Worm (Caenorhabditis elegans) whole organism, late embryonic: ENCODE measurements around the gene col-17.
A peak's percentile ranks its signal among the peaks of the same experiment; 100 is the strongest.

Experiments
- C38D4.7 ChIP-seq: fragments of 200-800 bp; sonication (Bioruptor generic); optimal IDR thresholded peaks from 2 replicates; lab custom pipeline; 2018; ENCODE audit warnings: mild to moderate bottlenecking, missing genetic modification characterization, moderate library complexity, missing compliant biosample characterization
- F13H6.1 ChIP-seq: sonication (generic microtip); optimal IDR thresholded peaks from 2 replicates; lab custom pipeline; 2016; ENCODE audit warnings: missing genetic modification characterization, missing compliant biosample characterization
- K09A11.1 ChIP-seq: sonication (generic microtip); optimal IDR thresholded peaks from 2 replicates; lab custom pipeline; 2017; ENCODE audit warnings: antibody characterized with exemption, mild to moderate bottlenecking, missing genetic modification characterization, missing compliant biosample characterization; ENCODE audit not compliant: insufficient read depth
- T23F11.4 ChIP-seq: fragments of 200-800 bp; sonication (Bioruptor generic); optimal IDR thresholded peaks from 2 replicates; lab custom pipeline; 2018; ENCODE audit warnings: mild to moderate bottlenecking, missing genetic modification characterization, missing compliant biosample characterization
- Y22D7AL.16 ChIP-seq: sonication (generic microtip); optimal IDR thresholded peaks from 2 replicates; lab custom pipeline; 2016; ENCODE audit warnings: missing genetic modification characterization, missing compliant biosample characterization
- ahr-1 ChIP-seq: sonication (generic microtip); optimal IDR thresholded peaks from 2 replicates; lab custom pipeline; 2016; ENCODE audit warnings: missing genetic modification characterization, missing compliant biosample characterization
- ama-1 ChIP-seq: fragments of 150-350 bp; optimal IDR thresholded peaks from 2 replicates; lab custom pipeline; 2014
- ceh-14 ChIP-seq: sonication (generic microtip); optimal IDR thresholded peaks from 2 replicates; lab custom pipeline; 2016; ENCODE audit warnings: missing genotype, missing genetic modification characterization, missing compliant biosample characterization
- ceh-19 ChIP-seq: fragments of 200-800 bp; sonication (Bioruptor generic); optimal IDR thresholded peaks from 2 replicates; lab custom pipeline; 2018; ENCODE audit warnings: mild to moderate bottlenecking, missing genetic modification characterization, missing compliant biosample characterization
- ceh-2 ChIP-seq: sonication (generic microtip); optimal IDR thresholded peaks from 2 replicates; lab custom pipeline; 2016; ENCODE audit warnings: missing genotype, missing genetic modification characterization, missing compliant biosample characterization
- ceh-22 ChIP-seq: sonication (generic microtip); optimal IDR thresholded peaks from 2 replicates; lab custom pipeline; 2017; ENCODE audit warnings: missing biosample characterization, missing genetic modification characterization
- ceh-24 ChIP-seq: sonication (generic microtip); optimal IDR thresholded peaks from 2 replicates; lab custom pipeline; 2016; ENCODE audit warnings: mild to moderate bottlenecking, missing genetic modification characterization, missing compliant biosample characterization
- ceh-30 ChIP-seq: fragments of 150-350 bp; optimal IDR thresholded peaks from 2 replicates; lab custom pipeline; 2014; ENCODE audit warnings: missing biosample characterization, missing genetic modification characterization
- ceh-45 ChIP-seq: fragments of 200-800 bp; sonication (Bioruptor generic); IDR thresholded peaks from 2 replicates; pipeline ENCODE4 v1.3.6; 2022; ENCODE audit warnings: missing genetic modification reagents, missing genetic modification characterization, missing compliant biosample characterization
- ceh-6 ChIP-seq: fragments of 200-800 bp; sonication (Bioruptor generic); optimal IDR thresholded peaks from 2 replicates; lab custom pipeline; 2018; ENCODE audit warnings: mild to moderate bottlenecking, missing genetic modification characterization, missing compliant biosample characterization
- dmd-4 ChIP-seq: sonication (generic microtip); optimal IDR thresholded peaks from 2 replicates; lab custom pipeline; 2016; ENCODE audit warnings: borderline replicate concordance, missing genetic modification characterization, missing compliant biosample characterization
- dve-1 ChIP-seq: sonication (generic microtip); optimal IDR thresholded peaks from 2 replicates; lab custom pipeline; 2017; ENCODE audit warnings: antibody characterized with exemption, mild to moderate bottlenecking, missing genetic modification characterization, missing compliant biosample characterization
- elt-2 ChIP-seq: sonication (generic microtip); optimal IDR thresholded peaks from 2 replicates; lab custom pipeline; 2016; ENCODE audit warnings: missing genetic modification reagents, missing genetic modification characterization, missing compliant biosample characterization
- elt-4 ChIP-seq: sonication (generic microtip); optimal IDR thresholded peaks from 2 replicates; lab custom pipeline; 2016; ENCODE audit warnings: missing genetic modification characterization, missing compliant biosample characterization
- fax-1 ChIP-seq: sonication (generic microtip); optimal IDR thresholded peaks from 2 replicates; lab custom pipeline; 2016; ENCODE audit warnings: missing genotype, missing genetic modification characterization, missing compliant biosample characterization
- gmeb-2 ChIP-seq: sonication (generic microtip); optimal IDR thresholded peaks from 2 replicates; lab custom pipeline; 2016; ENCODE audit warnings: missing genetic modification characterization, inconsistent platforms, missing compliant biosample characterization
- hlh-15 ChIP-seq: sonication (generic microtip); optimal IDR thresholded peaks from 2 replicates; lab custom pipeline; 2016; ENCODE audit warnings: missing genetic modification characterization, missing compliant biosample characterization
- hlh-6 ChIP-seq: sonication (generic microtip); optimal IDR thresholded peaks from 2 replicates; lab custom pipeline; 2016; ENCODE audit warnings: missing genotype, missing genetic modification characterization, missing compliant biosample characterization
- hlh-8 ChIP-seq: sonication (generic microtip); optimal IDR thresholded peaks from 2 replicates; lab custom pipeline; 2016; ENCODE audit warnings: missing genotype, missing genetic modification characterization, missing compliant biosample characterization
- madf-2 ChIP-seq: sonication (generic microtip); optimal IDR thresholded peaks from 2 replicates; lab custom pipeline; 2017; ENCODE audit warnings: missing genetic modification characterization, missing compliant biosample characterization
- mec-3 ChIP-seq: sonication (generic microtip); optimal IDR thresholded peaks from 2 replicates; lab custom pipeline; 2016; ENCODE audit warnings: borderline replicate concordance, missing genetic modification characterization, missing compliant biosample characterization
- npax-4 ChIP-seq: sonication (generic microtip); optimal IDR thresholded peaks from 2 replicates; lab custom pipeline; 2016; ENCODE audit warnings: missing genetic modification characterization, missing compliant biosample characterization
- odd-2 ChIP-seq: sonication (generic microtip); optimal IDR thresholded peaks from 2 replicates; lab custom pipeline; 2017; ENCODE audit warnings: antibody characterized with exemption, mild to moderate bottlenecking, missing genetic modification characterization, missing compliant biosample characterization
- pat-9 ChIP-seq: fragments of 200-800 bp; sonication (Bioruptor generic); optimal IDR thresholded peaks from 2 replicates; lab custom pipeline; 2018; ENCODE audit warnings: mild to moderate bottlenecking, missing genetic modification characterization, moderate library complexity, missing compliant biosample characterization
- pax-1 ChIP-seq: fragments of 150-350 bp; optimal IDR thresholded peaks from 2 replicates; lab custom pipeline; 2014; ENCODE audit warnings: missing biosample characterization, missing genetic modification characterization
- pha-2 ChIP-seq: sonication (generic microtip); optimal IDR thresholded peaks from 2 replicates; lab custom pipeline; 2017; ENCODE audit warnings: mild to moderate bottlenecking, missing genetic modification characterization, missing compliant biosample characterization
- pha-4 ChIP-seq: fragments of 150-350 bp; optimal IDR thresholded peaks from 2 replicates; lab custom pipeline; 2018; ENCODE audit warnings: missing biosample characterization, missing genetic modification reagents, missing genetic modification characterization
- ref-2 ChIP-seq: sonication (generic microtip); optimal IDR thresholded peaks from 2 replicates; lab custom pipeline; 2016; ENCODE audit warnings: missing genetic modification characterization, missing compliant biosample characterization
- rnt-1 ChIP-seq: sonication (generic microtip); optimal IDR thresholded peaks from 2 replicates; lab custom pipeline; 2016; ENCODE audit warnings: missing genetic modification characterization, missing compliant biosample characterization
- sdc-2 ChIP-seq: sonication (generic microtip); optimal IDR thresholded peaks from 2 replicates; lab custom pipeline; 2016; ENCODE audit warnings: missing genotype, missing genetic modification characterization, missing compliant biosample characterization
- sox-2 ChIP-seq: fragments of 200-800 bp; sonication (Bioruptor generic); IDR thresholded peaks from 2 replicates; pipeline ENCODE4 v1.3.6; 2022; ENCODE audit warnings: missing genetic modification reagents, missing genetic modification characterization, missing compliant biosample characterization
- sox-4 ChIP-seq: sonication (generic microtip); optimal IDR thresholded peaks from 2 replicates; lab custom pipeline; 2017; ENCODE audit warnings: mild to moderate bottlenecking, missing genetic modification characterization, inconsistent platforms, missing compliant biosample characterization
- tbx-7 ChIP-seq: sonication (generic microtip); optimal IDR thresholded peaks from 2 replicates; lab custom pipeline; 2016; ENCODE audit warnings: missing genotype, missing genetic modification characterization, missing compliant biosample characterization
- unc-42 ChIP-seq: sonication (generic microtip); optimal IDR thresholded peaks from 2 replicates; lab custom pipeline; 2016; ENCODE audit warnings: missing genotype, missing genetic modification characterization, missing compliant biosample characterization
- unc-55 ChIP-seq: sonication (generic microtip); optimal IDR thresholded peaks from 2 replicates; lab custom pipeline; 2017; ENCODE audit warnings: missing biosample characterization, missing genetic modification reagents, missing genetic modification characterization
- unc-86 ChIP-seq: sonication (generic microtip); optimal IDR thresholded peaks from 2 replicates; lab custom pipeline; 2016; ENCODE audit warnings: missing genetic modification characterization, missing compliant biosample characterization
- zip-5 ChIP-seq: sonication (generic microtip); optimal IDR thresholded peaks from 2 replicates; lab custom pipeline; 2016; ENCODE audit warnings: missing genetic modification characterization, missing compliant biosample characterization
- ztf-16 ChIP-seq: sonication (generic microtip); optimal IDR thresholded peaks from 2 replicates; lab custom pipeline; 2017; ENCODE audit warnings: missing genetic modification characterization, missing compliant biosample characterization

The col-17 gene

ce11 chrII:4857086-4857485, 10.3 kb downstream of the col-17 start:
- TF ChIP-seq elt-2 (tag; lab: Kevin White, UChicago) (peak; percentile 98), ceh-14 (no peak)

- no peak for TF ChIP-seq pat-9 (tag; lab: Kevin White, UChicago)
- no peak for TF ChIP-seq hlh-8 (tag; lab: Kevin White, UChicago)
- TF ChIP-seq ceh-14: no peak
- TF ChIP-seq ceh-24 (tag; lab: Kevin White, UChicago): no peak
- TF ChIP-seq gmeb-2: no peak
- TF ChIP-seq elt-4 (tag; lab: Kevin White, UChicago): no peak
- no peak for TF ChIP-seq ceh-6 (GFP tag; lab: Kevin White, UChicago)
- no peak for TF ChIP-seq dve-1 (tag; lab: Kevin White, UChicago)
Measured at ce11 chrII:4856113-4856512, 11.3 kb downstream of the col-17 start.

ce11 chrII:4855489-4855888, 11.9 kb downstream of the col-17 start:
- TF ChIP-seq pha-2 (no peak), unc-42 (tag; lab: Kevin White, UChicago) (peak; percentile 22)

ce11 chrII:4854761-4855160, 12.6 kb downstream of the col-17 start:
- no peak for TF ChIP-seq ztf-16
- TF ChIP-seq pax-1 (tag; lab: Kevin White, UChicago): no peak
- TF ChIP-seq odd-2 (tag; lab: Kevin White, UChicago): no peak
- no peak for TF ChIP-seq ceh-22 (tag; lab: Kevin White, UChicago)
- TF ChIP-seq rnt-1 (tag; lab: Kevin White, UChicago): no peak
- no peak for TF ChIP-seq Y22D7AL.16 (tag; lab: Kevin White, UChicago)
- no peak for TF ChIP-seq ceh-45 (GFP tag; lab: Robert Waterston, UW)
- TF ChIP-seq npax-4 (tag; lab: Kevin White, UChicago): no peak
- TF ChIP-seq F13H6.1: no peak
- TF ChIP-seq elt-4 (tag; lab: Kevin White, UChicago): no peak
- no peak for TF ChIP-seq fax-1
- TF ChIP-seq mec-3: no peak
- no peak for TF ChIP-seq ceh-2 (tag; lab: Kevin White, UChicago)
- no peak for TF ChIP-seq ceh-6 (GFP tag; lab: Kevin White, UChicago)
- TF ChIP-seq ceh-19: no peak
- no peak for TF ChIP-seq ceh-30 (tag; lab: Kevin White, UChicago)
- TF ChIP-seq hlh-6 (tag; lab: Kevin White, UChicago): no peak
- no peak for TF ChIP-seq pha-2
- TF ChIP-seq tbx-7 (tag; lab: Kevin White, UChicago): no peak
- no peak for TF ChIP-seq ref-2 (tag; lab: Kevin White, UChicago)

- TF ChIP-seq npax-4 (tag; lab: Kevin White, UChicago) (peak; percentile 35), unc-55 (peak; percentile 52), pha-4 (tag; lab: Kevin White, UChicago) (no peak), K09A11.1 (tag; lab: Kevin White, UChicago) (peak; percentile 28), sdc-2 (tag; lab: Kevin White, UChicago) (peak; percentile 10), madf-2 (peak; percentile 26), ceh-22 (tag; lab: Kevin White, UChicago) (no peak), ahr-1 (no peak), dmd-4 (no peak), ceh-45 (GFP tag; lab: Robert Waterston, UW) (no peak), C38D4.7 (GFP tag; lab: Kevin White, UChicago) (peak; percentile 24), Y22D7AL.16 (tag; lab: Kevin White, UChicago) (peak; percentile 33), ref-2 (tag; lab: Kevin White, UChicago) (peak; percentile 28), odd-2 (tag; lab: Kevin White, UChicago) (no peak), F13H6.1 (no peak), pha-2 (peak; percentile 44), T23F11.4 (GFP tag; lab: Kevin White, UChicago) (peak; percentile 40), pax-1 (tag; lab: Kevin White, UChicago) (peak; percentile 20), ceh-14 (peak; percentile 72), rnt-1 (tag; lab: Kevin White, UChicago) (peak; percentile 38), sox-4 (peak; percentile 56), sox-2 (GFP tag; lab: Robert Waterston, UW) (no peak; the same call in 1 of the 2 replicates), unc-86 (tag; lab: Kevin White, UChicago) (peak; percentile 68), ceh-6 (GFP tag; lab: Kevin White, UChicago) (peak; percentile 43), unc-42 (tag; lab: Kevin White, UChicago) (peak; percentile 76), zip-5 (tag; lab: Kevin White, UChicago) (no peak), ceh-19 (no peak), ama-1 (lab: Kevin White, UChicago) (no peak), hlh-15 (tag; lab: Kevin White, UChicago) (no peak), gmeb-2 (peak; percentile 19), pat-9 (tag; lab: Kevin White, UChicago) (peak; percentile 37)
Measured at ce11 chrII:4851594-4852106, 15.7 kb downstream of the col-17 start, which contains the start of gene dnj-9. Gene dnj-9 (plus strand): TSS chrII:4852056.
